Worm (Caenorhabditis elegans) whole organism, L2 larva: ENCODE results near the gene ins-34.

Experiments used
- C34F6.9 ChIP-seq: fragments of 150-350 bp; optimal IDR thresholded peaks from 2 replicates; lab custom pipeline; 2014; ENCODE audit warnings: missing biosample characterization, missing genetic modification characterization
- F13H6.1 ChIP-seq: sonication (generic microtip); optimal IDR thresholded peaks from 2 replicates; lab custom pipeline; 2016; ENCODE audit warnings: missing genetic modification characterization, missing compliant biosample characterization
- Y55F3AM.14 ChIP-seq: fragments of 200-800 bp; sonication (Bioruptor generic); optimal IDR thresholded peaks from 2 replicates; lab custom pipeline; 2018; ENCODE audit warnings: mild to moderate bottlenecking, missing genetic modification characterization, missing compliant biosample characterization
- ZK546.5 ChIP-seq: sonication (generic microtip); optimal IDR thresholded peaks from 2 replicates; lab custom pipeline; 2017; ENCODE audit warnings: missing biosample characterization, missing genetic modification characterization
- aly-2 ChIP-seq: fragments of 150-350 bp; optimal IDR thresholded peaks from 2 replicates; lab custom pipeline; 2014; ENCODE audit warnings: missing biosample characterization, missing genetic modification characterization
- blmp-1 ChIP-seq: sonication (generic microtip); optimal IDR thresholded peaks from 2 replicates; lab custom pipeline; 2017; ENCODE audit warnings: missing genetic modification characterization, mild to moderate bottlenecking, missing compliant biosample characterization, antibody characterized with exemption, moderate library complexity; ENCODE audit not compliant: insufficient read depth
- ceh-16 ChIP-seq: fragments of 150-350 bp; optimal IDR thresholded peaks from 2 replicates; lab custom pipeline; 2014; ENCODE audit warnings: missing biosample characterization, missing genetic modification characterization
- ceh-82 ChIP-seq: fragments of 150-350 bp; optimal IDR thresholded peaks from 2 replicates; lab custom pipeline; 2014; ENCODE audit warnings: missing biosample characterization, missing genetic modification characterization
- crh-2 ChIP-seq: sonication (generic microtip); optimal IDR thresholded peaks from 2 replicates; lab custom pipeline; 2017; ENCODE audit warnings: missing biosample characterization, missing genetic modification characterization
- dmd-4 ChIP-seq: sonication (generic microtip); optimal IDR thresholded peaks from 2 replicates; lab custom pipeline; 2017; ENCODE audit warnings: missing biosample characterization, missing genetic modification characterization
- egl-27 ChIP-seq: sonication (generic microtip); optimal IDR thresholded peaks from 3 replicates; lab custom pipeline; 2017; ENCODE audit warnings: missing biosample characterization, missing genetic modification reagents, missing genetic modification characterization
- elt-1 ChIP-seq: fragments of 150-350 bp; optimal IDR thresholded peaks from 2 replicates; lab custom pipeline; 2014; ENCODE audit warnings: missing biosample characterization, missing genetic modification characterization
- elt-3 ChIP-seq: sonication (generic microtip); optimal IDR thresholded peaks from 2 replicates; lab custom pipeline; 2017; ENCODE audit warnings: missing biosample characterization, missing genetic modification characterization
- fos-1 ChIP-seq: fragments of 150-350 bp; optimal IDR thresholded peaks from 2 replicates; lab custom pipeline; 2014; ENCODE audit warnings: missing biosample characterization, missing genetic modification characterization
- gmeb-1 ChIP-seq: fragments of 150-350 bp; optimal IDR thresholded peaks from 2 replicates; lab custom pipeline; 2014; ENCODE audit warnings: missing biosample characterization, missing genetic modification characterization
- lin-11 ChIP-seq: fragments of 150-350 bp; sonication (generic microtip); optimal IDR thresholded peaks from 2 replicates; lab custom pipeline; 2014; ENCODE audit warnings: missing biosample characterization, missing genetic modification characterization, inconsistent platforms, mixed read lengths
- lin-39 ChIP-seq: fragments of 150-350 bp; optimal IDR thresholded peaks from 2 replicates; lab custom pipeline; 2014; ENCODE audit warnings: missing biosample characterization, missing genetic modification reagents, missing genetic modification characterization
- lsy-2 ChIP-seq, 2 experiments: fragments of 150-350 bp in 1 of 2; sonication (generic microtip) in 1 of 2; optimal IDR thresholded peaks; 2 replicates each; lab custom pipeline; 2014 to 2017; ENCODE audit warnings: missing biosample characterization in 2 of 2, missing genetic modification characterization in 2 of 2
- mab-5 ChIP-seq: fragments of 150-350 bp; optimal IDR thresholded peaks from 2 replicates; lab custom pipeline; 2014; ENCODE audit warnings: missing biosample characterization, missing genetic modification characterization
- mbf-1 ChIP-seq: sonication (generic microtip); optimal IDR thresholded peaks from 2 replicates; lab custom pipeline; 2017; ENCODE audit warnings: missing biosample characterization, missing genetic modification characterization
- nhr-11 ChIP-seq: fragments of 150-350 bp; optimal IDR thresholded peaks from 2 replicates; lab custom pipeline; 2014; ENCODE audit warnings: missing biosample characterization, missing genetic modification characterization
- nhr-129 ChIP-seq: fragments of 150-350 bp; optimal IDR thresholded peaks from 2 replicates; lab custom pipeline; 2014; ENCODE audit warnings: missing biosample characterization, missing genetic modification characterization
- nhr-21 ChIP-seq: fragments of 150-350 bp; optimal IDR thresholded peaks from 2 replicates; lab custom pipeline; 2014; ENCODE audit warnings: missing biosample characterization, missing genetic modification characterization
- nhr-23 ChIP-seq: fragments of 150-350 bp; optimal IDR thresholded peaks from 2 replicates; lab custom pipeline; 2014; ENCODE audit warnings: missing biosample characterization, missing genetic modification reagents, missing genetic modification characterization
- nhr-6 ChIP-seq: fragments of 150-350 bp; optimal IDR thresholded peaks from 2 replicates; lab custom pipeline; 2014; ENCODE audit warnings: missing biosample characterization, missing genetic modification characterization
- nhr-77 ChIP-seq: fragments of 150-350 bp; optimal IDR thresholded peaks from 2 replicates; lab custom pipeline; 2014; ENCODE audit warnings: missing biosample characterization, missing genetic modification characterization
- peb-1 ChIP-seq: fragments of 150-350 bp; optimal IDR thresholded peaks from 2 replicates; lab custom pipeline; 2014; ENCODE audit warnings: missing biosample characterization, missing genetic modification characterization
- sem-4 ChIP-seq: fragments of 150-350 bp; optimal IDR thresholded peaks from 2 replicates; lab custom pipeline; 2014; ENCODE audit warnings: missing biosample characterization, missing genetic modification reagents, missing genetic modification characterization
- skn-1 ChIP-seq: sonication (generic microtip); optimal IDR thresholded peaks from 2 replicates; lab custom pipeline; 2017; ENCODE audit warnings: missing biosample characterization, missing genetic modification characterization
- sma-9 ChIP-seq, 2 experiments: fragments of 150-350 bp in 1 of 2; sonication (generic microtip) in 1 of 2; optimal IDR thresholded peaks; 2 replicates each; lab custom pipeline; 2014 to 2016; ENCODE audit warnings: missing genetic modification characterization in 2 of 2, mild to moderate bottlenecking in 1 of 2, missing biosample characterization in 1 of 2, missing compliant biosample characterization in 1 of 2, missing genetic modification reagents in 1 of 2, moderate library complexity in 1 of 2
- snpc-4 ChIP-seq: fragments of 150-350 bp; optimal IDR thresholded peaks from 2 replicates; lab custom pipeline; 2014; ENCODE audit warnings: missing biosample characterization, missing genetic modification characterization
- unc-39 ChIP-seq: fragments of 150-350 bp; optimal IDR thresholded peaks from 2 replicates; lab custom pipeline; 2014; ENCODE audit warnings: missing biosample characterization, missing genetic modification characterization
- unc-62 ChIP-seq: fragments of 150-350 bp; optimal IDR thresholded peaks from 2 replicates; lab custom pipeline; 2014; ENCODE audit warnings: missing biosample characterization, missing genetic modification reagents, missing genetic modification characterization
- zag-1 ChIP-seq: fragments of 150-350 bp; optimal IDR thresholded peaks from 2 replicates; lab custom pipeline; 2014; ENCODE audit warnings: missing biosample characterization, missing genetic modification characterization
- ztf-1 ChIP-seq: fragments of 200-800 bp; sonication (Bioruptor generic); conservative IDR thresholded peaks from 2 replicates; pipeline ENCODE4 v1.3.6; 2022; ENCODE audit warnings: missing genetic modification characterization, missing compliant biosample characterization
- ztf-11 ChIP-seq: sonication (generic microtip); optimal IDR thresholded peaks from 2 replicates; lab custom pipeline; 2017; ENCODE audit warnings: missing biosample characterization, missing genetic modification characterization

ins-34 gene

ce11 chrIV:14137063-14137462 is 30.7 kb downstream of the ins-34 start, which contains the start of gene srz-31:
srz-31 (plus strand) TSS chrIV:14137363.
- TF ChIP-seq blmp-1 (tag; lab: Kevin White, UChicago) (no peak), crh-2 (no peak), dmd-4 (tag; lab: Kevin White, UChicago) (no peak), aly-2 (tag; lab: Kevin White, UChicago) (no peak), ceh-82 (tag; lab: Kevin White, UChicago) (no peak), C34F6.9 (tag; lab: Kevin White, UChicago) (no peak), elt-1 (tag; lab: Kevin White, UChicago) (no peak), elt-3 (tag; lab: Kevin White, UChicago) (no peak), lin-11 (tag; lab: Kevin White, UChicago) (no peak), unc-62 (GFP tag; lab: Kevin White, UChicago) (no peak), nhr-129 (tag; lab: Kevin White, UChicago) (no peak), ztf-11 (no peak), Y55F3AM.14 (GFP tag; lab: Kevin White, UChicago) (no peak)

DNA sequence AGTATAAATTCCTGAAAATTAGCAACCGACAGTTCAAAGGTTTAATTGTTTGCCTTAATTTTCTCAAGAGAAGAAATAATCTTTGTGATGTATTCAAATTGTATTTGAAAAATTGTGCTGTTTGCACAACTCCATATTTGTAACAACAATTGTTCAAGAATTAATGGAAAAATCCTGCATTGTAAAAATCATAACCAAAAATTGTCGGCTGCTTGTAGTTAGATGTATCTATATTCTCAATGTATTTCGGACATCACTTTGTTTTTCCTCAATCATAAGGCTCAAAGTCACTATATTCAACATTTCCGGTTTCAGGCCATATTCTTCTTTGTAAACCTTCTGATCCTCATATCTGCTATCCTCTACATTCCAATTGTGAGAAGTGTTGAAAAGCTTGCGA is 36.7 kb downstream of the ins-34 start:
- TF ChIP-seq egl-27 (tag; lab: Kevin White, UChicago) (no peak), lin-39 (tag; lab: Kevin White, UChicago) (no peak), nhr-6 (no peak), skn-1 (tag; lab: Kevin White, UChicago) (no peak), nhr-77 (no peak)

DNA sequence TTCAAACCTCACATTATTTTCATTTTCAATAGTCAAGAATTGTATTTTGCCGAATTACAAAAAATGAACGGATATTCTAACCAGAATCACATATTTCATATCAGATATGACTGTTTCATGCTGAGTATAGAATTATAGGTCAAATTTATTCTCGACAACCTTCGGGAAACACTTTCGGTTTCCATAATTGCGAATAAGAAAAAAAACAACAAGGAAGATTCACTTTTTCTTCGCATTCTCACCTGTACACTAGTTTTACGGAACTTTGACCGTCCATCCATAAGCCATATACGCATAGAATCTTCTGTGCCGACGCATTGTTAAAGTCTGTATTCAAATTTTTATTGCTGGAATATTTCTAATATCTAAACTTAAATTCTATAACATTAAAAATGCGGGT is 39.2 kb downstream of the ins-34 start, which contains the start of gene oac-37:
Gene oac-37 (plus strand): TSS at position 301 of the 400 bp plus-strand sequence.
- no peak for TF ChIP-seq fos-1 (tag; lab: Kevin White, UChicago)
- no peak for TF ChIP-seq gmeb-1 (tag; lab: Kevin White, UChicago)
- TF ChIP-seq sma-9 (GFP tag; optimal IDR thresholded peaks at IDR 0.05; lab: Kevin White, UChicago), result no peak
- TF ChIP-seq sma-9 (tag; optimal IDR thresholded peaks at IDR 0.05; lab: Kevin White, UChicago), result no peak
- no peak for TF ChIP-seq nhr-11 (tag; lab: Kevin White, UChicago)
- TF ChIP-seq peb-1 (tag; lab: Kevin White, UChicago), result no peak
- no peak for TF ChIP-seq ceh-16 (tag; lab: Kevin White, UChicago)
- TF ChIP-seq sem-4 (tag; lab: Kevin White, UChicago), result no peak
- no peak for TF ChIP-seq blmp-1 (tag; lab: Kevin White, UChicago)
- no peak for TF ChIP-seq F13H6.1 (tag; lab: Kevin White, UChicago)
- no peak for TF ChIP-seq mab-5 (tag; lab: Kevin White, UChicago)

ce11 chrIV:14153261-14153660 is 46.9 kb downstream of the ins-34 start, which contains the start of gene oac-38:
oac-38 (minus strand) TSS chrIV:14153361.
- no peak for TF ChIP-seq lin-11 (tag; lab: Kevin White, UChicago)
- no peak for TF ChIP-seq dmd-4 (tag; lab: Kevin White, UChicago)
- no peak for TF ChIP-seq nhr-6
- TF ChIP-seq ztf-1, result no peak
- no peak for TF ChIP-seq mbf-1
- no peak for TF ChIP-seq zag-1 (tag; lab: Kevin White, UChicago)
- no peak for TF ChIP-seq nhr-21 (tag; lab: Kevin White, UChicago)
- TF ChIP-seq peb-1 (tag; lab: Kevin White, UChicago), result no peak
- TF ChIP-seq snpc-4 (tag; lab: Kevin White, UChicago), result no peak
- no peak for TF ChIP-seq crh-2
- no peak for TF ChIP-seq ceh-16 (tag; lab: Kevin White, UChicago)
- no peak for TF ChIP-seq ZK546.5 (tag; lab: Kevin White, UChicago)
- no peak for TF ChIP-seq lsy-2 (tag; optimal IDR thresholded peaks at IDR 0.05; lab: Kevin White, UChicago)
- TF ChIP-seq mab-5 (tag; lab: Kevin White, UChicago), result no peak
- no peak for TF ChIP-seq unc-39
- no peak for TF ChIP-seq elt-3 (tag; lab: Kevin White, UChicago)
- TF ChIP-seq ceh-82 (tag; lab: Kevin White, UChicago), result no peak
- no peak for TF ChIP-seq nhr-23
- TF ChIP-seq, all 48 proteins: peak for 0
